Worm (Caenorhabditis elegans): ENCODE results near the gene R09F10.8.
A peak's percentile ranks its signal among the peaks of the same experiment; 100 is the strongest.

R09F10.8 gene

ce11 chrX:8299554-8299953, 26.7 kb downstream of the R09F10.8 start, which contains the start of gene ced-13:
Gene ced-13, minus strand, starts transcription at chrX:8299654.
- no peak for TF ChIP-seq nhr-77 (tag; optimal IDR thresholded peaks at IDR 0.05)
- TF ChIP-seq pha-4 (tag; optimal IDR thresholded peaks at IDR 0.05), result no peak
- no peak for TF ChIP-seq daf-12 (tag; optimal IDR thresholded peaks at IDR 0.05)

DNA sequence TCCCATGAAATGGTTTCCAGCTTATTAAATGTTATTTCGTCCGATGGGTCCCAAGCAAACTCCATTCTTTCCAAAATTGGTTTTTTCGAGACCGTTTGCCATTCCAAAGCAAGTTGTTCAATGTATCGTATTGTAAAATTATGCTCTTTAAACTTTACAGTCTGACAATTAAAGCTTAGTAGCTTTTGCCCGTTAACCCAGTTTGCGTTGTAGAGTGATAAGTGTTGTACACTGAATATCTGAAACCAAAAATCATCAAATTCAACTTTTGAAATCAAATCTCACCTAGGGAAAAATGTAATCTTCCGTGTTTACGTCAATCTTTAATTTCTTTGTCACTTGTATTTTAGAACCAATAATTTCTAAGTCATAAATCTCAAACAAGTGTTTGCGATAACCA, 28.9 kb downstream of the R09F10.8 start:
- no peak for TF ChIP-seq mml-1 (tag; optimal IDR thresholded peaks at IDR 0.05)
- TF ChIP-seq R02D3.7 (tag; optimal IDR thresholded peaks at IDR 0.05), result no peak
- no peak for TF ChIP-seq ceh-9 (tag; optimal IDR thresholded peaks at IDR 0.05)
- no peak for TF ChIP-seq nhr-11 (tag; optimal IDR thresholded peaks at IDR 0.05)
- TF ChIP-seq egl-5 (tag; optimal IDR thresholded peaks at IDR 0.05), result no peak
- no peak for TF ChIP-seq snpc-4 (tag; optimal IDR thresholded peaks at IDR 0.05)
- TF ChIP-seq egl-27 (tag; optimal IDR thresholded peaks at IDR 0.05), result no peak
- TF ChIP-seq ceh-28 (tag; optimal IDR thresholded peaks at IDR 0.05), result no peak
- no peak for TF ChIP-seq skn-1 (tag; optimal IDR thresholded peaks at IDR 0.05)
- no peak for TF ChIP-seq sea-2 (GFP tag; optimal IDR thresholded peaks at IDR 0.05)
- no peak for TF ChIP-seq elt-2 (tag; optimal IDR thresholded peaks at IDR 0.05)
- TF ChIP-seq elt-1 (tag; optimal IDR thresholded peaks at IDR 0.05), result no peak
- no peak for TF ChIP-seq nfya-1 (tag; optimal IDR thresholded peaks at IDR 0.05; ENCODE audit: insufficient read depth)

DNA sequence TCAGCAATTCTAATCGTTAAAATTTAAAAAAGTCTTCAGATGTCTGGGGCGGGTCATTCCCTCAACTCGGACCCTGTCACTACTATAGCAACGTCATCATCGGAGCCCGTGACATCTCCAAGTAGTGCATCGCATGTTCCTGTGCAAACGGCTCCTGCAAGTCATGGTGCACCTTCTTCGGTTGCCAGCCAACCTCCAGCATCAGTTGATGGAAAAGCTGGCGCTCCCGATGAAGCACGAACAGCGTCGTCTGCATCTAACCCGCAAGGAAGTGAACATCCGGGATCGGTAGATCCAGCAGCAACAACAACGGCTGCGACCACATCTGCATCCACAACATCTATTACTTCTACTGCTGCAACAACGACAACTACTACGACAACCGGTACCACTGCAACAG, 31.7 kb downstream of the R09F10.8 start, which contains the start of gene R09F10.3:
Gene R09F10.3 (plus strand): TSS at position 40 of the 400 bp plus-strand sequence.
- TF ChIP-seq nhr-23 (tag; optimal IDR thresholded peaks at IDR 0.05), result no peak
- no peak for TF ChIP-seq nhr-43 (tag; optimal IDR thresholded peaks at IDR 0.05; ENCODE audit: poor library complexity, severe bottlenecking)
- TF ChIP-seq egl-5 (tag; optimal IDR thresholded peaks at IDR 0.05), result no peak

- TF ChIP-seq hmg-11 (tag; optimal IDR thresholded peaks at IDR 0.05) (peak; percentile 70), ceh-16 (tag; optimal IDR thresholded peaks at IDR 0.05) (no peak), sea-2 (GFP tag; optimal IDR thresholded peaks at IDR 0.05) (no peak), snpc-4 (tag; optimal IDR thresholded peaks at IDR 0.05) (peak; percentile 57), nhr-43 (tag; optimal IDR thresholded peaks at IDR 0.05; ENCODE audit: poor library complexity, severe bottlenecking) (peak; percentile 27), R02D3.7 (tag; optimal IDR thresholded peaks at IDR 0.05) (peak; percentile 64), mdl-1 (tag; optimal IDR thresholded peaks at IDR 0.05) (no peak), nhr-76 (tag; optimal IDR thresholded peaks at IDR 0.05) (no peak), pha-4 (tag; optimal IDR thresholded peaks at IDR 0.05) (peak; percentile 91), lin-15B (tag; optimal IDR thresholded peaks at IDR 0.05) (peak; percentile 88), unc-62 (GFP tag; optimal IDR thresholded peaks at IDR 0.05) (no peak), fkh-2 (tag; optimal IDR thresholded peaks at IDR 0.05) (no peak), ztf-11 (tag; optimal IDR thresholded peaks at IDR 0.05) (no peak), egl-5 (tag; optimal IDR thresholded peaks at IDR 0.05) (peak; percentile 95), mml-1 (tag; optimal IDR thresholded peaks at IDR 0.05) (no peak), nhr-28 (tag; optimal IDR thresholded peaks at IDR 0.05) (no peak), ZK546.5 (tag; optimal IDR thresholded peaks at IDR 0.05) (no peak), ama-1 (optimal IDR thresholded peaks at IDR 0.05) (no peak), fkh-10 (GFP tag; optimal IDR thresholded peaks at IDR 0.05) (no peak), nhr-23 (tag; optimal IDR thresholded peaks at IDR 0.05) (peak; percentile 79), tbx-2 (tag; optimal IDR thresholded peaks at IDR 0.05) (no peak), elt-2 (tag; optimal IDR thresholded peaks at IDR 0.05) (peak; percentile 53), skn-1 (tag; optimal IDR thresholded peaks at IDR 0.05) (no peak), nhr-25 (tag; optimal IDR thresholded peaks at IDR 0.05) (peak; percentile 80), jun-1 (tag; optimal IDR thresholded peaks at IDR 0.05) (no peak), lin-39 (tag; optimal IDR thresholded peaks at IDR 0.05) (peak; percentile 97), eor-1 (tag; optimal IDR thresholded peaks at IDR 0.05) (no peak), fos-1 (tag; optimal IDR thresholded peaks at IDR 0.05) (no peak), lsy-12 (tag; optimal IDR thresholded peaks at IDR 0.05) (no peak), ceh-82 (tag; optimal IDR thresholded peaks at IDR 0.05) (no peak), nhr-237 (tag; optimal IDR thresholded peaks at IDR 0.05) (no peak), ceh-9 (tag; optimal IDR thresholded peaks at IDR 0.05) (no peak), nhr-12 (tag; optimal IDR thresholded peaks at IDR 0.05) (no peak), nhr-67 (tag; optimal IDR thresholded peaks at IDR 0.05) (no peak), ceh-28 (tag; optimal IDR thresholded peaks at IDR 0.05) (peak; percentile 49), unc-39 (tag; optimal IDR thresholded peaks at IDR 0.05) (no peak), nhr-11 (tag; optimal IDR thresholded peaks at IDR 0.05) (peak; percentile 15), elt-1 (tag; optimal IDR thresholded peaks at IDR 0.05) (no peak), ztf-4 (tag; optimal IDR thresholded peaks at IDR 0.05) (no peak), pqm-1 (tag; optimal IDR thresholded peaks at IDR 0.05) (peak; percentile 37), aly-2 (tag; optimal IDR thresholded peaks at IDR 0.05) (no peak), egl-27 (tag; optimal IDR thresholded peaks at IDR 0.05) (no peak), elt-3 (tag; optimal IDR thresholded peaks at IDR 0.05) (no peak)
Observed at ce11 chrX:8286740-8287299, 39.4 kb downstream of the R09F10.8 start, which contains the start of gene sec-16A.2. Gene sec-16A.2, plus strand, starts transcription at chrX:8287249.

Data from whole organism, L3 larva.